Fruit fly (Drosophila melanogaster): ENCODE results near the gene CG31142.

The CG31142 gene

dm6 chr3R:23942550-23942949 is 13.5 kb downstream of the CG31142 start:
- no peak for TF ChIP-seq brk (GFP tag; optimal IDR thresholded peaks at IDR 0.05)
- no peak for TF ChIP-seq Hr83 (GFP tag; optimal IDR thresholded peaks at IDR 0.05; ENCODE audit: poor library complexity, severe bottlenecking)
- no peak for TF ChIP-seq h (GFP tag; optimal IDR thresholded peaks at IDR 0.05)
- no peak for TF ChIP-seq Sp1 (GFP tag; optimal IDR thresholded peaks at IDR 0.05)
- TF ChIP-seq dl (GFP tag; optimal IDR thresholded peaks at IDR 0.05; ENCODE audit: insufficient read depth in 1 of 2, partially characterized antibody in 2 of 2) = no peak
- no peak for TF ChIP-seq foxo (GFP tag; optimal IDR thresholded peaks at IDR 0.05)
- TF ChIP-seq Mio (GFP tag; optimal IDR thresholded peaks at IDR 0.05) = no peak
- TF ChIP-seq pan (optimal IDR thresholded peaks at IDR 0.05) = no peak
- no peak for TF ChIP-seq rgr (GFP tag; optimal IDR thresholded peaks at IDR 0.05)
- no peak for TF ChIP-seq Dif (GFP tag; optimal IDR thresholded peaks at IDR 0.05; ENCODE audit: partially characterized antibody)
- no peak for TF ChIP-seq N (GFP tag; optimal IDR thresholded peaks at IDR 0.05)
- no peak for TF ChIP-seq OdsH (GFP tag; optimal IDR thresholded peaks at IDR 0.05)
- TF ChIP-seq CG32264 (GFP tag; optimal IDR thresholded peaks at IDR 0.05) = no peak
- TF ChIP-seq sage (GFP tag; optimal IDR thresholded peaks at IDR 0.05) = no peak
- no peak for TF ChIP-seq usp (GFP tag; optimal IDR thresholded peaks at IDR 0.05)
- TF ChIP-seq GATAd (GFP tag; optimal IDR thresholded peaks at IDR 0.05) = no peak
- TF ChIP-seq br (GFP tag; optimal IDR thresholded peaks at IDR 0.05) = no peak
- TF ChIP-seq tai (GFP tag; optimal IDR thresholded peaks at IDR 0.05) = no peak
- TF ChIP-seq dmrt93B (GFP tag; optimal IDR thresholded peaks at IDR 0.05) = no peak
- TF ChIP-seq Myc (optimal IDR thresholded peaks at IDR 0.05) = no peak

- TF ChIP-seq CG9705 (GFP tag; optimal IDR thresholded peaks at IDR 0.05) (no peak), brk (GFP tag; optimal IDR thresholded peaks at IDR 0.05) (no peak), jim (GFP tag; optimal IDR thresholded peaks at IDR 0.05) (no peak), dsf (GFP tag; optimal IDR thresholded peaks at IDR 0.05; ENCODE audit: borderline replicate concordance) (no peak), br (GFP tag; optimal IDR thresholded peaks at IDR 0.05) (no peak), HLH106 (tag; optimal IDR thresholded peaks at IDR 0.05) (peak; percentile 15), tai (GFP tag; optimal IDR thresholded peaks at IDR 0.05) (no peak), N (GFP tag; optimal IDR thresholded peaks at IDR 0.05) (no peak), woc (GFP tag; optimal IDR thresholded peaks at IDR 0.05) (no peak), sage (GFP tag; optimal IDR thresholded peaks at IDR 0.05) (no peak), rgr (GFP tag; optimal IDR thresholded peaks at IDR 0.05) (peak; percentile 18), h (GFP tag; optimal IDR thresholded peaks at IDR 0.05) (peak; percentile 33), Sp1 (GFP tag; optimal IDR thresholded peaks at IDR 0.05) (peak; percentile 33), foxo (GFP tag; optimal IDR thresholded peaks at IDR 0.05) (no peak), Dif (GFP tag; optimal IDR thresholded peaks at IDR 0.05; ENCODE audit: partially characterized antibody) (peak; percentile 85), Abd-B (GFP tag; optimal IDR thresholded peaks at IDR 0.05) (no peak), Rel (GFP tag; optimal IDR thresholded peaks at IDR 0.05) (no peak), Rel (tag; optimal IDR thresholded peaks at IDR 0.05) (peak; percentile 49), dl (GFP tag; optimal IDR thresholded peaks at IDR 0.05; ENCODE audit: insufficient read depth in 1 of 2, partially characterized antibody in 2 of 2) (peak; percentile 42 to 76), Hnf4 (GFP tag; optimal IDR thresholded peaks at IDR 0.05) (no peak), CG32264 (GFP tag; optimal IDR thresholded peaks at IDR 0.05) (no peak), lola (GFP tag; optimal IDR thresholded peaks at IDR 0.05) (no peak), CrebA (GFP tag; optimal IDR thresholded peaks at IDR 0.05; ENCODE audit: borderline replicate concordance) (no peak)
Measured at dm6 chr3R:23942965-23943413, 13.9 kb downstream of the CG31142 start, which contains the start of gene Gdh. Gdh (minus strand) TSS chr3R:23943101.

- no peak for TF ChIP-seq psq (GFP tag; optimal IDR thresholded peaks at IDR 0.05)
- no peak for TF ChIP-seq CG32264 (GFP tag; optimal IDR thresholded peaks at IDR 0.05)
- no peak for TF ChIP-seq ey (GFP tag; optimal IDR thresholded peaks at IDR 0.05)
- TF ChIP-seq Hr83 (GFP tag; optimal IDR thresholded peaks at IDR 0.05; ENCODE audit: poor library complexity, severe bottlenecking) = no peak
- TF ChIP-seq br (GFP tag; optimal IDR thresholded peaks at IDR 0.05) = no peak
- no peak for TF ChIP-seq GATAd (GFP tag; optimal IDR thresholded peaks at IDR 0.05)
- no peak for TF ChIP-seq Myc (optimal IDR thresholded peaks at IDR 0.05)
- no peak for TF ChIP-seq Vsx2 (GFP tag; optimal IDR thresholded peaks at IDR 0.05; ENCODE audit: partially characterized antibody)
- no peak for TF ChIP-seq Dif (GFP tag; optimal IDR thresholded peaks at IDR 0.05; ENCODE audit: partially characterized antibody)
- no peak for TF ChIP-seq Hr78 (GFP tag; optimal IDR thresholded peaks at IDR 0.05)
- TF ChIP-seq Dfd (GFP tag; optimal IDR thresholded peaks at IDR 0.05) = no peak
- no peak for TF ChIP-seq sv (GFP tag; optimal IDR thresholded peaks at IDR 0.05)
- no peak for TF ChIP-seq foxo (GFP tag; optimal IDR thresholded peaks at IDR 0.05)
- TF ChIP-seq sage (GFP tag; optimal IDR thresholded peaks at IDR 0.05) = no peak
- TF ChIP-seq tai (GFP tag; optimal IDR thresholded peaks at IDR 0.05) = no peak
- TF ChIP-seq woc (GFP tag; optimal IDR thresholded peaks at IDR 0.05) = no peak
Measured at dm6 chr3R:23943843-23944356, 14.9 kb downstream of the CG31142 start.
